Worm (Caenorhabditis elegans): Measurements from ENCODE around the gene W02D7.11.
A peak's percentile ranks its signal among the peaks of the same experiment; 100 is the strongest.

Gene W02D7.11

ce11 chrV:8348959-8349389 is 44.7 kb upstream of the W02D7.11 start (continued):
- TF ChIP-seq bed-2 (GFP tag; IDR thresholded peaks at IDR 0.05), result 0 out of 2 replicates have a peak, but pooled peaks have one; percentile 16
- 0 out of 2 replicates have a peak, but pooled peaks have one; percentile 29 for TF ChIP-seq attf-3 (GFP tag; conservative IDR thresholded peaks at IDR 0.05)
- peak; percentile 70 for TF ChIP-seq ZK185.1 (tag; optimal IDR thresholded peaks at IDR 0.05; ENCODE audit: poor library complexity, severe bottlenecking)
- TF ChIP-seq F57A8.1 (GFP tag; optimal IDR thresholded peaks at IDR 0.05), result no peak
- TF ChIP-seq let-607 (tag; optimal IDR thresholded peaks at IDR 0.05), result peak; percentile 43 to 59
- TF ChIP-seq F10E7.11 (tag; optimal IDR thresholded peaks at IDR 0.05), result peak; percentile 55
- TF ChIP-seq atf-7 (tag; optimal IDR thresholded peaks at IDR 0.05), result peak; percentile 65
- TF ChIP-seq zim-3 (tag; optimal IDR thresholded peaks at IDR 0.05), result peak; percentile 0
- TF ChIP-seq aptf-3 (GFP tag; IDR thresholded peaks at IDR 0.05), result peak; percentile 61; the same call in 1 of the 2 replicates
- peak; percentile 81 for TF ChIP-seq lsl-1 (GFP tag; optimal IDR thresholded peaks at IDR 0.05)
- no peak for TF ChIP-seq ccch-3 (GFP tag; optimal IDR thresholded peaks at IDR 0.05)
- peak; percentile 10 for TF ChIP-seq dpl-1 (GFP tag; optimal IDR thresholded peaks at IDR 0.05)
- peak; percentile 58 for TF ChIP-seq nhr-90 (tag; optimal IDR thresholded peaks at IDR 0.05)
- TF ChIP-seq lag-1 (GFP tag; IDR thresholded peaks at IDR 0.05), result no peak
- TF ChIP-seq F52B5.7 (tag; optimal IDR thresholded peaks at IDR 0.05), result peak; percentile 46
- no peak for TF ChIP-seq lsy-27 (tag; optimal IDR thresholded peaks at IDR 0.05; ENCODE audit: borderline replicate concordance, insufficient read depth)
- peak; percentile 81 for TF ChIP-seq lin-40 (tag; optimal IDR thresholded peaks at IDR 0.05)
- TF ChIP-seq ets-4 (GFP tag; optimal IDR thresholded peaks at IDR 0.05), result peak; percentile 34
- TF ChIP-seq ama-1 (optimal IDR thresholded peaks at IDR 0.05), result peak; percentile 95
- peak; percentile 30 to 43 for TF ChIP-seq ama-1 (GFP tag; optimal IDR thresholded peaks at IDR 0.05)
- TF ChIP-seq ceh-27 (GFP tag; optimal IDR thresholded peaks at IDR 0.05), result peak; percentile 67
- no peak for TF ChIP-seq ceh-58 (GFP tag; IDR thresholded peaks at IDR 0.05)
- TF ChIP-seq hlh-12 (tag; optimal IDR thresholded peaks at IDR 0.05), result no peak
- TF ChIP-seq Y53G8AR.9 (GFP tag; conservative IDR thresholded peaks at IDR 0.05), result peak; percentile 85
- TF ChIP-seq B0035.1 (tag; optimal IDR thresholded peaks at IDR 0.05), result peak; percentile 15
- no peak for TF ChIP-seq zfh-2 (GFP tag; conservative IDR thresholded peaks at IDR 0.05)
- TF ChIP-seq nfya-1 (tag; optimal IDR thresholded peaks at IDR 0.05; ENCODE audit: borderline replicate concordance, insufficient read depth), result no peak
- TF ChIP-seq madf-8 (GFP tag; conservative IDR thresholded peaks at IDR 0.05), result peak; percentile 66
- peak; percentile 72; the same call in 1 of the 2 replicates for TF ChIP-seq F39B2.1 (GFP tag; IDR thresholded peaks at IDR 0.05)
- TF ChIP-seq ceh-40 (GFP tag; IDR thresholded peaks at IDR 0.05), result no peak
- TF ChIP-seq ztf-18 (tag; optimal IDR thresholded peaks at IDR 0.05), result peak; percentile 88
- TF ChIP-seq egrh-3 (GFP tag; IDR thresholded peaks at IDR 0.05), result peak; percentile 50; the same call in 1 of the 2 replicates
- TF ChIP-seq attf-5 (GFP tag; optimal IDR thresholded peaks at IDR 0.05), result peak; percentile 46
- TF ChIP-seq cebp-1 (GFP tag; IDR thresholded peaks at IDR 0.05), result no peak
- peak; percentile 76 for TF ChIP-seq cebp-1 (tag; optimal IDR thresholded peaks at IDR 0.05)
- TF ChIP-seq pbrm-1 (GFP tag; IDR thresholded peaks at IDR 0.05), result peak; percentile 99
- peak; percentile 27 for TF ChIP-seq F22D6.2 (tag; optimal IDR thresholded peaks at IDR 0.05)
- TF ChIP-seq Y67H2A.10 (GFP tag; conservative IDR thresholded peaks at IDR 0.05), result no peak
- peak in 2 of 3 experiments; percentile 16 to 80 for TF ChIP-seq lin-35 (GFP tag; optimal IDR thresholded peaks at IDR 0.05)
- TF ChIP-seq somi-1 (GFP tag; optimal IDR thresholded peaks at IDR 0.05), result peak; percentile 17
- peak; percentile 74 for TF ChIP-seq F33H1.4 (GFP tag; IDR thresholded peaks at IDR 0.05)
- TF ChIP-seq akir-1 (GFP tag; optimal IDR thresholded peaks at IDR 0.05), result peak; percentile 68
- TF ChIP-seq snpc-1.3 (tag; optimal IDR thresholded peaks at IDR 0.05; ENCODE audit: insufficient read depth), result peak; percentile 98
- no peak for TF ChIP-seq ztf-25 (GFP tag; IDR thresholded peaks at IDR 0.05)
- TF ChIP-seq him-1 (tag; optimal IDR thresholded peaks at IDR 0.05), result peak; percentile 99
- TF ChIP-seq gei-17 (GFP tag; optimal IDR thresholded peaks at IDR 0.05), result peak; percentile 65
- TF ChIP-seq ztf-6 (GFP tag; IDR thresholded peaks at IDR 0.05), result no peak
- TF ChIP-seq bed-1 (GFP tag; IDR thresholded peaks at IDR 0.05), result no peak
